Worm (Caenorhabditis elegans) whole organism, L1 larva: ENCODE results near the gene T24D8.6.
A peak's percentile ranks its signal among the peaks of the same experiment; 100 is the strongest.

ENCODE experiments used
- C04F5.9 ChIP-seq: sonication (generic microtip); optimal IDR thresholded peaks from 2 replicates; lab custom pipeline; 2016; ENCODE audit warnings: missing genetic modification characterization, missing compliant biosample characterization
- C16A3.4 ChIP-seq: fragments of 150-350 bp; optimal IDR thresholded peaks from 2 replicates; lab custom pipeline; 2014; ENCODE audit warnings: missing biosample characterization, missing genetic modification characterization
- F16B12.6 ChIP-seq: fragments of 150-350 bp; optimal IDR thresholded peaks from 2 replicates; lab custom pipeline; 2014; ENCODE audit warnings: missing biosample characterization, missing genetic modification characterization
- Y116A8C.19 ChIP-seq: sonication (generic microtip); optimal IDR thresholded peaks from 2 replicates; lab custom pipeline; 2016; ENCODE audit warnings: missing compliant biosample characterization, missing genetic modification characterization, borderline replicate concordance
- alr-1 ChIP-seq: fragments of 200-800 bp; sonication (Bioruptor generic); optimal IDR thresholded peaks from 2 replicates; lab custom pipeline; 2018; ENCODE audit warnings: borderline replicate concordance, mild to moderate bottlenecking, missing genetic modification characterization, missing compliant biosample characterization
- ama-1 ChIP-seq: fragments of 150-350 bp; optimal IDR thresholded peaks from 2 replicates; lab custom pipeline; 2014
- blmp-1 ChIP-seq: fragments of 150-350 bp; optimal IDR thresholded peaks from 2 replicates; lab custom pipeline; 2014; ENCODE audit warnings: missing biosample characterization, missing genetic modification characterization
- ceh-88 ChIP-seq: fragments of 200-800 bp; sonication (Bioruptor generic); IDR thresholded peaks from 2 replicates; pipeline ENCODE4 v1.3.6; 2022; ENCODE audit warnings: missing genetic modification characterization, missing compliant biosample characterization
- ces-1 ChIP-seq: fragments of 150-350 bp; optimal IDR thresholded peaks from 2 replicates; lab custom pipeline; 2014; ENCODE audit warnings: missing biosample characterization, missing genetic modification reagents, missing genetic modification characterization
- dsc-1 ChIP-seq: sonication (generic microtip); optimal IDR thresholded peaks from 2 replicates; lab custom pipeline; 2016; ENCODE audit warnings: mild to moderate bottlenecking, missing genetic modification characterization, missing compliant biosample characterization
- efl-1 ChIP-seq, 4 experiments: fragments of 150-350 bp; optimal IDR thresholded peaks in 3 of 4; peaks in 1 of 4; 1 replicate in 1 of 4; 2 replicates in 3 of 4; lab custom pipeline; 2014; ENCODE audit warnings: missing biosample characterization in 2 of 4, missing genetic modification characterization in 2 of 4, missing genetic modification reagents in 2 of 4
- egl-27 ChIP-seq, 2 experiments: fragments of 150-350 bp in 1 of 2; sonication (generic microtip); optimal IDR thresholded peaks; 3 replicates each; lab custom pipeline; 2017 to 2018; ENCODE audit warnings: missing biosample characterization in 2 of 2, missing genetic modification characterization in 2 of 2, missing genetic modification reagents in 2 of 2
- elt-2 ChIP-seq: sonication (generic microtip); optimal IDR thresholded peaks from 2 replicates; lab custom pipeline; 2016; ENCODE audit warnings: missing genetic modification characterization, mild to moderate bottlenecking, inconsistent platforms, missing compliant biosample characterization, missing genetic modification reagents
- elt-3 ChIP-seq, 6 experiments: fragments of 150-350 bp in 1 of 6; sonication (generic microtip); optimal IDR thresholded peaks; 2 replicates each; lab custom pipeline; 2017 to 2018; ENCODE audit warnings: missing biosample characterization in 6 of 6, missing genetic modification characterization in 6 of 6, inconsistent platforms in 1 of 6
- fkh-10 ChIP-seq: sonication (generic microtip); optimal IDR thresholded peaks from 2 replicates; lab custom pipeline; 2017; ENCODE audit warnings: missing biosample characterization, missing genetic modification reagents, missing genetic modification characterization
- fkh-8 ChIP-seq: sonication (generic microtip); optimal IDR thresholded peaks from 2 replicates; lab custom pipeline; 2016; ENCODE audit warnings: mild to moderate bottlenecking, missing genetic modification characterization, missing compliant biosample characterization
- fos-1 ChIP-seq: fragments of 150-350 bp; optimal IDR thresholded peaks from 2 replicates; lab custom pipeline; 2014; ENCODE audit warnings: missing biosample characterization, missing genetic modification characterization
- hlh-4 ChIP-seq: sonication (generic microtip); optimal IDR thresholded peaks from 2 replicates; lab custom pipeline; 2016; ENCODE audit warnings: mild to moderate bottlenecking, missing genetic modification characterization, missing compliant biosample characterization
- irx-1 ChIP-seq: sonication (generic microtip); optimal IDR thresholded peaks from 2 replicates; lab custom pipeline; 2016; ENCODE audit warnings: missing genetic modification characterization, missing compliant biosample characterization
- lin-14 ChIP-seq: fragments of 200-800 bp; sonication (Bioruptor generic); optimal IDR thresholded peaks from 2 replicates; lab custom pipeline; 2018; ENCODE audit warnings: mild to moderate bottlenecking, missing genetic modification characterization, moderate library complexity, missing compliant biosample characterization
- lin-35 ChIP-seq, 2 experiments: fragments of 150-350 bp; optimal IDR thresholded peaks; 2 replicates each; lab custom pipeline; 2014; ENCODE audit warnings: missing biosample characterization in 2 of 2, missing genetic modification characterization in 2 of 2, missing genetic modification reagents in 2 of 2
- lir-3 ChIP-seq: sonication (generic microtip); optimal IDR thresholded peaks from 2 replicates; lab custom pipeline; 2016; ENCODE audit warnings: mild to moderate bottlenecking, missing genetic modification characterization, moderate library complexity, missing compliant biosample characterization; ENCODE audit not compliant: poor library complexity
- lsy-2 ChIP-seq, 2 experiments: fragments of 150-350 bp; optimal IDR thresholded peaks; 2 replicates each; lab custom pipeline; 2014; ENCODE audit warnings: missing biosample characterization in 2 of 2, missing genetic modification characterization in 2 of 2
- mdl-1 ChIP-seq, 2 experiments: fragments of 150-350 bp; optimal IDR thresholded peaks; 2 replicates each; lab custom pipeline; 2014 to 2017; ENCODE audit warnings: missing biosample characterization in 2 of 2, missing genetic modification characterization in 2 of 2, inconsistent platforms in 1 of 2
- nhr-12 ChIP-seq: sonication (generic microtip); optimal IDR thresholded peaks from 2 replicates; lab custom pipeline; 2017; ENCODE audit warnings: missing biosample characterization, missing genetic modification characterization
- nhr-19 ChIP-seq: fragments of 200-800 bp; sonication (Bioruptor generic); conservative IDR thresholded peaks from 2 replicates; pipeline ENCODE4 v1.3.6; 2022; ENCODE audit warnings: missing genetic modification characterization, missing compliant biosample characterization
- nhr-20 ChIP-seq: sonication (generic microtip); optimal IDR thresholded peaks from 2 replicates; lab custom pipeline; 2016; ENCODE audit warnings: mild to moderate bottlenecking, missing genetic modification characterization, missing compliant biosample characterization
- nhr-237 ChIP-seq: fragments of 150-350 bp; optimal IDR thresholded peaks from 2 replicates; lab custom pipeline; 2014; ENCODE audit warnings: missing biosample characterization, missing genetic modification characterization
- nhr-47 ChIP-seq: sonication (generic microtip); optimal IDR thresholded peaks from 2 replicates; lab custom pipeline; 2016; ENCODE audit warnings: mild to moderate bottlenecking, missing genetic modification characterization, moderate library complexity, missing compliant biosample characterization
- nhr-71 ChIP-seq: sonication (generic microtip); optimal IDR thresholded peaks from 2 replicates; lab custom pipeline; 2016; ENCODE audit warnings: mild to moderate bottlenecking, missing genetic modification characterization, moderate library complexity, missing compliant biosample characterization
- nhr-85 ChIP-seq: sonication (generic microtip); peaks from one replicate; lab custom pipeline; 2016; ENCODE audit warnings: missing genetic modification characterization, inconsistent platforms, missing compliant biosample characterization
- nhr-90 ChIP-seq: sonication (generic microtip); optimal IDR thresholded peaks from 2 replicates; lab custom pipeline; 2016; ENCODE audit warnings: mild to moderate bottlenecking, missing genetic modification characterization, missing compliant biosample characterization; ENCODE audit not compliant: poor library complexity
- rnt-1 ChIP-seq: sonication (generic microtip); optimal IDR thresholded peaks from 2 replicates; lab custom pipeline; 2016; ENCODE audit warnings: mild to moderate bottlenecking, missing genetic modification characterization, moderate library complexity, missing compliant biosample characterization
- skn-1 ChIP-seq: fragments of 150-350 bp; optimal IDR thresholded peaks from 2 replicates; lab custom pipeline; 2014; ENCODE audit warnings: missing biosample characterization, missing genetic modification characterization
- snpc-4 ChIP-seq: fragments of 150-350 bp; optimal IDR thresholded peaks from 2 replicates; lab custom pipeline; 2014; ENCODE audit warnings: missing biosample characterization, missing genetic modification characterization
- snu-23 ChIP-seq: sonication (generic microtip); optimal IDR thresholded peaks from 2 replicates; lab custom pipeline; 2016; ENCODE audit warnings: missing genetic modification characterization, missing compliant biosample characterization
- tbx-2 ChIP-seq: sonication (generic microtip); optimal IDR thresholded peaks from 2 replicates; lab custom pipeline; 2016; ENCODE audit warnings: missing genetic modification characterization, missing compliant biosample characterization
- unc-130 ChIP-seq: fragments of 150-350 bp; optimal IDR thresholded peaks from 2 replicates; lab custom pipeline; 2017; ENCODE audit warnings: missing biosample characterization, missing genetic modification characterization, inconsistent platforms
- unc-62 ChIP-seq: fragments of 150-350 bp; optimal IDR thresholded peaks from 2 replicates; lab custom pipeline; 2014; ENCODE audit warnings: missing biosample characterization, missing genetic modification reagents, missing genetic modification characterization
- unc-98 ChIP-seq: fragments of 200-800 bp; sonication (Bioruptor generic); IDR thresholded peaks from 2 replicates; pipeline ENCODE4 v1.3.6; 2022; ENCODE audit warnings: missing genetic modification characterization, missing compliant biosample characterization
- xbp-1 ChIP-seq: sonication (generic microtip); optimal IDR thresholded peaks from 2 replicates; lab custom pipeline; 2016; ENCODE audit warnings: missing genetic modification characterization, missing compliant biosample characterization

T24D8.6 gene

DNA sequence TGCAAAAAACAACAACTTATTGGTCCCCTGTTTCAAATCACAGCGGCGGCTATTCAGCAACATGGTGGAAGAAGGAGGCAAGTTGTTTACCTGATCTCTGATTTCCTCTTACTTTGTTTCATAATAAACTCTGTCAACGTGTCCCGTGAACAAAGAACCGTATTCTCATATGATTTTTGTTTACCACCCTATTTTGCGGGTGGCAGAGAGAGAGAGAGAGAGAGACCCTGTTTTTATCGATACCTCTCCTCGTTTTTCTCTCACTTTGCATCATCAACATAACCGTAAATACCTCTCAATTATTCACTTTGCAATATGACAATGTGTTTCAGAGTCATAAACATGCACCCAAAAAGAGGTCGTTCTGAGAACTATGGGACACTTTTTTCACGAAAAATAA, 48.3 kb downstream of the T24D8.6 start (continued):
- no peak for TF ChIP-seq ceh-88
- peak in 1 of 2 experiments; percentile 34 for TF ChIP-seq mdl-1 (tag; optimal IDR thresholded peaks at IDR 0.05; lab: Kevin White, UChicago)
- TF ChIP-seq ces-1 (GFP tag; lab: Kevin White, UChicago) = no peak
- TF ChIP-seq unc-62 (GFP tag; lab: Kevin White, UChicago) = no peak
- TF ChIP-seq irx-1 (tag; lab: Kevin White, UChicago) = no peak
- TF ChIP-seq nhr-90 = peak; percentile 57
- TF ChIP-seq, all 84 proteins: peak for 13

- no peak for TF ChIP-seq irx-1 (tag; lab: Kevin White, UChicago)
- no peak for TF ChIP-seq unc-130 (tag; lab: Kevin White, UChicago)
- no peak for TF ChIP-seq C04F5.9
- no peak for TF ChIP-seq ces-1 (GFP tag; lab: Kevin White, UChicago)
- TF ChIP-seq snpc-4 (tag; lab: Kevin White, UChicago) = no peak
- no peak for TF ChIP-seq unc-98 (GFP tag; lab: Robert Waterston, UW)
- no peak for TF ChIP-seq ama-1
- no peak for TF ChIP-seq nhr-237 (tag; lab: Kevin White, UChicago)
- no peak for TF ChIP-seq nhr-19 (GFP tag; lab: Robert Waterston, UW)
- TF ChIP-seq alr-1 (tag; lab: Kevin White, UChicago) = no peak
- no peak for TF ChIP-seq tbx-2 (tag; lab: Kevin White, UChicago)
- TF ChIP-seq fkh-10 (GFP tag; lab: Kevin White, UChicago) = no peak
- no peak for TF ChIP-seq Y116A8C.19 (tag; lab: Kevin White, UChicago)
- no peak for TF ChIP-seq mdl-1 (tag; optimal IDR thresholded peaks at IDR 0.05; lab: Kevin White, UChicago)
- no peak for TF ChIP-seq hlh-4 (tag; lab: Kevin White, UChicago)
- TF ChIP-seq nhr-12 (tag; lab: Kevin White, UChicago) = no peak
Observed at ce11 chrX:2316859-2317258, 48.9 kb downstream of the T24D8.6 start.

- TF ChIP-seq lin-14 (GFP tag; lab: Kevin White, UChicago) = peak; percentile 81
- peak in 1 of 6 experiments; percentile 71 for TF ChIP-seq elt-3 (tag; optimal IDR thresholded peaks at IDR 0.05; lab: Kevin White, UChicago)
- TF ChIP-seq elt-2 = peak; percentile 24
- peak; percentile 48 for TF ChIP-seq nhr-90
- no peak for TF ChIP-seq C04F5.9
- peak in 1 of 2 experiments; percentile 94 for TF ChIP-seq mdl-1 (tag; optimal IDR thresholded peaks at IDR 0.05; lab: Kevin White, UChicago)
- TF ChIP-seq nhr-71 (tag; lab: Kevin White, UChicago) = peak; percentile 81
- TF ChIP-seq nhr-85 (tag; lab: Kevin White, UChicago) = peak; percentile 87
- TF ChIP-seq lsy-2 (tag; optimal IDR thresholded peaks at IDR 0.05; lab: Kevin White, UChicago) = peak in 1 of 2 experiments; percentile 15
- no peak for TF ChIP-seq egl-27 (tag; optimal IDR thresholded peaks at IDR 0.05; lab: Kevin White, UChicago)
- no peak for TF ChIP-seq fkh-8 (tag; lab: Kevin White, UChicago)
- TF ChIP-seq nhr-47 (tag; lab: Kevin White, UChicago) = peak; percentile 42
- TF ChIP-seq blmp-1 (tag; lab: Kevin White, UChicago) = peak; percentile 42
- peak; percentile 60 for TF ChIP-seq rnt-1 (tag; lab: Kevin White, UChicago)
- TF ChIP-seq skn-1 (tag; lab: Kevin White, UChicago) = peak; percentile 76
- TF ChIP-seq unc-130 (tag; lab: Kevin White, UChicago) = peak; percentile 80
- peak in 1 of 2 experiments; percentile 50 for TF ChIP-seq lin-35 (GFP tag; optimal IDR thresholded peaks at IDR 0.05; lab: Kevin White, UChicago)
- peak; percentile 36 for TF ChIP-seq C16A3.4 (tag; lab: Kevin White, UChicago)
- no peak for TF ChIP-seq dsc-1 (tag; lab: Kevin White, UChicago)
- TF ChIP-seq nhr-19 (GFP tag; lab: Robert Waterston, UW) = peak; percentile 60
- TF ChIP-seq nhr-20 (tag; lab: Kevin White, UChicago) = peak; percentile 78
- TF ChIP-seq lir-3 (tag; lab: Kevin White, UChicago) = peak; percentile 25
- TF ChIP-seq tbx-2 (tag; lab: Kevin White, UChicago) = peak; percentile 24
- TF ChIP-seq fos-1 (tag; lab: Kevin White, UChicago) = no peak
- TF ChIP-seq efl-1 (optimal IDR thresholded peaks at IDR 0.05; lab: Kevin White, UChicago) = peak in 1 of 2 experiments; percentile 4
- TF ChIP-seq efl-1 (GFP tag; optimal IDR thresholded peaks at IDR 0.05 in 1 of 2; lab: Kevin White, UChicago) = peak in 1 of 2 experiments; percentile 1
- peak; percentile 79 for TF ChIP-seq snu-23 (GFP tag; lab: Kevin White, UChicago)
- TF ChIP-seq xbp-1 = peak; percentile 11
- no peak for TF ChIP-seq F16B12.6 (tag; lab: Kevin White, UChicago)
Observed at ce11 chrX:2316205-2316604, 49.6 kb downstream of the T24D8.6 start.
